Fruit fly (Drosophila melanogaster): ENCODE data around the gene CG10376.

Gene CG10376

dm6 chr2L:18693877-18694723 lies 8.8 kb downstream of the CG10376 start:
- TF ChIP-seq pan (optimal IDR thresholded peaks at IDR 0.05) (peak; percentile 3), psq (optimal IDR thresholded peaks at IDR 0.05) (no peak), Dll (optimal IDR thresholded peaks at IDR 0.05) (no peak)

- no peak for TF ChIP-seq Dll (optimal IDR thresholded peaks at IDR 0.05)
Measured at dm6 chr2L:18689376-18689775, 13.5 kb downstream of the CG10376 start, which contains the start of gene CG10336. TSS of gene CG10336 (plus strand) at chr2L:18689528.

dm6 chr2L:18688646-18689296 lies 14.1 kb downstream of the CG10376 start, which contains the start of gene msl-1:
TSS of gene msl-1 (minus strand) at chr2L:18688800.
- no peak for TF ChIP-seq pan (optimal IDR thresholded peaks at IDR 0.05)
- TF ChIP-seq EcR (GFP tag; optimal IDR thresholded peaks at IDR 0.05) = no peak
- no peak for TF ChIP-seq CG8478 (optimal IDR thresholded peaks at IDR 0.05)
- TF ChIP-seq usp (GFP tag; optimal IDR thresholded peaks at IDR 0.05) = no peak
- TF ChIP-seq psq (optimal IDR thresholded peaks at IDR 0.05) = no peak
- no peak for TF ChIP-seq Dll (optimal IDR thresholded peaks at IDR 0.05)

dm6 chr2L:18687827-18688226 lies 15.1 kb downstream of the CG10376 start:
- TF ChIP-seq Dll (optimal IDR thresholded peaks at IDR 0.05) (no peak), CG8478 (optimal IDR thresholded peaks at IDR 0.05) (no peak), usp (GFP tag; optimal IDR thresholded peaks at IDR 0.05) (no peak), pan (optimal IDR thresholded peaks at IDR 0.05) (no peak), EcR (GFP tag; optimal IDR thresholded peaks at IDR 0.05) (no peak), psq (optimal IDR thresholded peaks at IDR 0.05) (no peak)

- TF ChIP-seq pan (optimal IDR thresholded peaks at IDR 0.05) = no peak
- TF ChIP-seq CG8478 (optimal IDR thresholded peaks at IDR 0.05) = no peak
- no peak for TF ChIP-seq Dll (optimal IDR thresholded peaks at IDR 0.05)
Measured at dm6 chr2L:18681903-18682302, 21.0 kb downstream of the CG10376 start, which contains the start of gene tos. TSS of gene tos (minus strand) at chr2L:18682075.

dm6 chr2L:18677910-18678639 lies 24.8 kb downstream of the CG10376 start:
- no peak for TF ChIP-seq usp (GFP tag; optimal IDR thresholded peaks at IDR 0.05)
- TF ChIP-seq psq (optimal IDR thresholded peaks at IDR 0.05) = no peak
- no peak for TF ChIP-seq pan (optimal IDR thresholded peaks at IDR 0.05)
- no peak for TF ChIP-seq EcR (GFP tag; optimal IDR thresholded peaks at IDR 0.05)

dm6 chr2L:18676948-18677820 lies 25.7 kb downstream of the CG10376 start, which contains the start of the genes Mst36Fa and CG31751:
TSS of gene Mst36Fa (minus strand) at chr2L:18676998.
TSS of gene CG31751 (plus strand) at chr2L:18677221.
- TF ChIP-seq usp (GFP tag; optimal IDR thresholded peaks at IDR 0.05) (no peak), CG8478 (optimal IDR thresholded peaks at IDR 0.05) (no peak), pan (optimal IDR thresholded peaks at IDR 0.05) (no peak), EcR (GFP tag; optimal IDR thresholded peaks at IDR 0.05) (no peak), Dll (optimal IDR thresholded peaks at IDR 0.05) (no peak), psq (optimal IDR thresholded peaks at IDR 0.05) (no peak)

- no peak for TF ChIP-seq pan (optimal IDR thresholded peaks at IDR 0.05)
Measured at dm6 chr2L:18674994-18675393, 27.9 kb downstream of the CG10376 start, which contains the start of gene Mst36Fb. TSS of gene Mst36Fb (minus strand) at chr2L:18675094.

- TF ChIP-seq psq (optimal IDR thresholded peaks at IDR 0.05) = no peak
- no peak for TF ChIP-seq usp (GFP tag; optimal IDR thresholded peaks at IDR 0.05)
- no peak for TF ChIP-seq CG8478 (optimal IDR thresholded peaks at IDR 0.05)
- TF ChIP-seq Dll (optimal IDR thresholded peaks at IDR 0.05) = no peak
- no peak for TF ChIP-seq EcR (GFP tag; optimal IDR thresholded peaks at IDR 0.05)
- TF ChIP-seq pan (optimal IDR thresholded peaks at IDR 0.05) = no peak
Measured at dm6 chr2L:18673185-18673584, 29.7 kb downstream of the CG10376 start, which contains the start of gene CG43339. TSS of gene CG43339 (minus strand) at chr2L:18673285.

dm6 chr2L:18671146-18671545 lies 31.8 kb downstream of the CG10376 start, which contains the start of gene CG43338:
TSS of gene CG43338 (minus strand) at chr2L:18671246.
- TF ChIP-seq Dll (optimal IDR thresholded peaks at IDR 0.05) = no peak
- TF ChIP-seq psq (optimal IDR thresholded peaks at IDR 0.05) = no peak
- TF ChIP-seq usp (GFP tag; optimal IDR thresholded peaks at IDR 0.05) = no peak
- TF ChIP-seq CG8478 (optimal IDR thresholded peaks at IDR 0.05) = no peak
- TF ChIP-seq EcR (GFP tag; optimal IDR thresholded peaks at IDR 0.05) = no peak
- TF ChIP-seq pan (optimal IDR thresholded peaks at IDR 0.05) = no peak

- no peak for TF ChIP-seq usp (GFP tag; optimal IDR thresholded peaks at IDR 0.05)
- no peak for TF ChIP-seq CG8478 (optimal IDR thresholded peaks at IDR 0.05)
- peak; percentile 26 for TF ChIP-seq pan (optimal IDR thresholded peaks at IDR 0.05)
- no peak for TF ChIP-seq Dll (optimal IDR thresholded peaks at IDR 0.05)
Measured at dm6 chr2L:18665952-18666606, 36.8 kb downstream of the CG10376 start.
